Worm (Caenorhabditis elegans) whole organism, L3 larva: ENCODE results near the gene vit-6.

Experiments
- R02D3.7 ChIP-seq: fragments of 150-350 bp; optimal IDR thresholded peaks from 2 replicates; lab custom pipeline; 2014; ENCODE audit warnings: missing biosample characterization, missing genetic modification characterization
- ZK546.5 ChIP-seq: sonication (generic microtip); optimal IDR thresholded peaks from 2 replicates; lab custom pipeline; 2017; ENCODE audit warnings: missing biosample characterization, missing genetic modification characterization
- aly-2 ChIP-seq: fragments of 150-350 bp; optimal IDR thresholded peaks from 2 replicates; lab custom pipeline; 2014; ENCODE audit warnings: missing biosample characterization, missing genetic modification characterization
- ama-1 ChIP-seq: fragments of 150-350 bp; optimal IDR thresholded peaks from 2 replicates; lab custom pipeline; 2018
- ceh-16 ChIP-seq: sonication (generic microtip); optimal IDR thresholded peaks from 2 replicates; lab custom pipeline; 2017; ENCODE audit warnings: missing biosample characterization, missing genetic modification characterization
- ceh-28 ChIP-seq: fragments of 150-350 bp; optimal IDR thresholded peaks from 2 replicates; lab custom pipeline; 2014; ENCODE audit warnings: missing biosample characterization, missing genetic modification reagents, missing genetic modification characterization
- ceh-82 ChIP-seq: fragments of 150-350 bp; optimal IDR thresholded peaks from 2 replicates; lab custom pipeline; 2014; ENCODE audit warnings: missing biosample characterization, missing genetic modification characterization
- daf-12 ChIP-seq: fragments of 150-350 bp; optimal IDR thresholded peaks from 2 replicates; lab custom pipeline; 2014; ENCODE audit warnings: missing biosample characterization, missing genetic modification reagents, missing genetic modification characterization
- egl-27 ChIP-seq: sonication (generic microtip); optimal IDR thresholded peaks from 4 replicates; lab custom pipeline; 2017; ENCODE audit warnings: missing biosample characterization, missing genetic modification reagents, missing genetic modification characterization
- egl-5 ChIP-seq: fragments of 150-350 bp; optimal IDR thresholded peaks from 2 replicates; lab custom pipeline; 2017; ENCODE audit warnings: missing biosample characterization, missing genetic modification reagents, missing genetic modification characterization, inconsistent platforms
- elt-1 ChIP-seq: fragments of 150-350 bp; optimal IDR thresholded peaks from 2 replicates; lab custom pipeline; 2014; ENCODE audit warnings: missing biosample characterization, missing genetic modification characterization
- elt-2 ChIP-seq: sonication (generic microtip); optimal IDR thresholded peaks from 2 replicates; lab custom pipeline; 2016; ENCODE audit warnings: missing genetic modification reagents, mild to moderate bottlenecking, missing genetic modification characterization, missing compliant biosample characterization
- elt-3 ChIP-seq, 3 experiments: fragments of 150-350 bp in 1 of 3; sonication (generic microtip) in 2 of 3; optimal IDR thresholded peaks; 2 replicates in 2 of 3; 4 replicates in 1 of 3; lab custom pipeline; 2014 to 2017; ENCODE audit warnings: missing biosample characterization in 3 of 3, missing genetic modification characterization in 3 of 3
- eor-1 ChIP-seq, 2 experiments: fragments of 150-350 bp; optimal IDR thresholded peaks; 2 replicates each; lab custom pipeline; 2014 to 2018; ENCODE audit warnings: missing biosample characterization in 2 of 2, missing genetic modification characterization in 2 of 2
- fkh-10 ChIP-seq: sonication (generic microtip); optimal IDR thresholded peaks from 2 replicates; lab custom pipeline; 2017; ENCODE audit warnings: missing biosample characterization, missing genetic modification reagents, missing genetic modification characterization
- fkh-2 ChIP-seq: fragments of 150-350 bp; optimal IDR thresholded peaks from 2 replicates; lab custom pipeline; 2014; ENCODE audit warnings: missing biosample characterization, missing genetic modification reagents, missing genetic modification characterization
- fos-1 ChIP-seq: fragments of 150-350 bp; optimal IDR thresholded peaks from 2 replicates; lab custom pipeline; 2014; ENCODE audit warnings: missing biosample characterization, missing genetic modification characterization
- hmg-11 ChIP-seq: sonication (generic microtip); optimal IDR thresholded peaks from 2 replicates; lab custom pipeline; 2016; ENCODE audit warnings: missing genetic modification characterization, missing compliant biosample characterization
- jun-1 ChIP-seq: fragments of 150-350 bp; optimal IDR thresholded peaks from 2 replicates; lab custom pipeline; 2014; ENCODE audit warnings: missing biosample characterization, missing genetic modification reagents, missing genetic modification characterization
- lin-15B ChIP-seq: fragments of 150-350 bp; optimal IDR thresholded peaks from 2 replicates; lab custom pipeline; 2014; ENCODE audit warnings: missing biosample characterization, missing genetic modification characterization
- lin-39 ChIP-seq: fragments of 150-350 bp; optimal IDR thresholded peaks from 2 replicates; lab custom pipeline; 2018; ENCODE audit warnings: missing biosample characterization, missing genetic modification reagents, missing genetic modification characterization
- lsy-12 ChIP-seq: sonication (generic microtip); optimal IDR thresholded peaks from 2 replicates; lab custom pipeline; 2016; ENCODE audit warnings: mild to moderate bottlenecking, missing genetic modification characterization, missing compliant biosample characterization
- mdl-1 ChIP-seq: fragments of 150-350 bp; optimal IDR thresholded peaks from 2 replicates; lab custom pipeline; 2014; ENCODE audit warnings: missing biosample characterization, missing genetic modification characterization
- mml-1 ChIP-seq: fragments of 150-350 bp; sonication (generic microtip); optimal IDR thresholded peaks from 3 replicates; lab custom pipeline; 2014; ENCODE audit warnings: missing biosample characterization, missing genetic modification characterization
- nfya-1 ChIP-seq: sonication (generic microtip); optimal IDR thresholded peaks from 2 replicates; lab custom pipeline; 2017; ENCODE audit warnings: missing genetic modification characterization, mild to moderate bottlenecking, missing compliant biosample characterization, antibody characterized with exemption, moderate library complexity; ENCODE audit not compliant: insufficient read depth
- nhr-11 ChIP-seq: fragments of 150-350 bp; optimal IDR thresholded peaks from 2 replicates; lab custom pipeline; 2014; ENCODE audit warnings: missing biosample characterization, missing genetic modification characterization
- nhr-23 ChIP-seq: fragments of 150-350 bp; optimal IDR thresholded peaks from 2 replicates; lab custom pipeline; 2014; ENCODE audit warnings: missing biosample characterization, missing genetic modification reagents, missing genetic modification characterization
- nhr-237 ChIP-seq: fragments of 150-350 bp; optimal IDR thresholded peaks from 2 replicates; lab custom pipeline; 2014; ENCODE audit warnings: missing biosample characterization, missing genetic modification characterization
- nhr-25 ChIP-seq: sonication (generic microtip); optimal IDR thresholded peaks from 2 replicates; lab custom pipeline; 2017; ENCODE audit warnings: missing biosample characterization, missing genetic modification characterization
- nhr-28 ChIP-seq: fragments of 150-350 bp; optimal IDR thresholded peaks from 2 replicates; lab custom pipeline; 2014; ENCODE audit warnings: missing biosample characterization, missing genetic modification characterization
- nhr-43 ChIP-seq: sonication (generic microtip); optimal IDR thresholded peaks from 2 replicates; lab custom pipeline; 2016; ENCODE audit warnings: mild to moderate bottlenecking, missing genetic modification characterization, missing compliant biosample characterization; ENCODE audit not compliant: poor library complexity, severe bottlenecking
- nhr-67 ChIP-seq: fragments of 150-350 bp; optimal IDR thresholded peaks from 2 replicates; lab custom pipeline; 2014; ENCODE audit warnings: missing biosample characterization, missing genetic modification characterization
- nhr-76 ChIP-seq: fragments of 150-350 bp; sonication (generic microtip); optimal IDR thresholded peaks from 5 replicates; lab custom pipeline; 2014; ENCODE audit warnings: missing biosample characterization, missing genetic modification characterization
- pha-4 ChIP-seq: fragments of 150-350 bp; optimal IDR thresholded peaks from 2 replicates; lab custom pipeline; 2014; ENCODE audit warnings: missing biosample characterization, missing genetic modification reagents, missing genetic modification characterization
- pqm-1 ChIP-seq: fragments of 150-350 bp; optimal IDR thresholded peaks from 2 replicates; lab custom pipeline; 2017; ENCODE audit warnings: missing biosample characterization, missing genetic modification characterization, inconsistent platforms
- skn-1 ChIP-seq: fragments of 150-350 bp; optimal IDR thresholded peaks from 2 replicates; lab custom pipeline; 2014; ENCODE audit warnings: missing biosample characterization, missing genetic modification characterization
- snpc-4 ChIP-seq: fragments of 150-350 bp; optimal IDR thresholded peaks from 2 replicates; lab custom pipeline; 2014; ENCODE audit warnings: missing biosample characterization, missing genetic modification characterization
- tbx-2 ChIP-seq: sonication (generic microtip); optimal IDR thresholded peaks from 2 replicates; lab custom pipeline; 2016; ENCODE audit warnings: mild to moderate bottlenecking, missing genetic modification characterization, missing compliant biosample characterization
- unc-39 ChIP-seq: sonication (generic microtip); optimal IDR thresholded peaks from 4 replicates; lab custom pipeline; 2017; ENCODE audit warnings: missing biosample characterization, missing genetic modification characterization
- unc-62 ChIP-seq: fragments of 150-350 bp; sonication (generic microtip); optimal IDR thresholded peaks from 4 replicates; lab custom pipeline; 2014; ENCODE audit warnings: missing biosample characterization, missing genetic modification reagents, missing genetic modification characterization
- zag-1 ChIP-seq: fragments of 150-350 bp; optimal IDR thresholded peaks from 2 replicates; lab custom pipeline; 2014; ENCODE audit warnings: missing biosample characterization, missing genetic modification characterization
- ztf-11 ChIP-seq: fragments of 150-350 bp; optimal IDR thresholded peaks from 2 replicates; lab custom pipeline; 2014; ENCODE audit warnings: missing biosample characterization, missing genetic modification characterization
- ztf-4 ChIP-seq: fragments of 150-350 bp; optimal IDR thresholded peaks from 2 replicates; lab custom pipeline; 2014; ENCODE audit warnings: missing biosample characterization, missing genetic modification characterization

vit-6 gene

ce11 chrIV:8247341-8247740 is 13.6 kb upstream of the vit-6 start:
- TF ChIP-seq lsy-12 (tag; lab: Kevin White, UChicago) (no peak), elt-1 (peak; percentile 94), nhr-23 (peak; percentile 34), tbx-2 (tag; lab: Kevin White, UChicago) (no peak), elt-2 (tag; lab: Kevin White, UChicago) (no peak), ceh-28 (tag; lab: Kevin White, UChicago) (no peak)

DNA sequence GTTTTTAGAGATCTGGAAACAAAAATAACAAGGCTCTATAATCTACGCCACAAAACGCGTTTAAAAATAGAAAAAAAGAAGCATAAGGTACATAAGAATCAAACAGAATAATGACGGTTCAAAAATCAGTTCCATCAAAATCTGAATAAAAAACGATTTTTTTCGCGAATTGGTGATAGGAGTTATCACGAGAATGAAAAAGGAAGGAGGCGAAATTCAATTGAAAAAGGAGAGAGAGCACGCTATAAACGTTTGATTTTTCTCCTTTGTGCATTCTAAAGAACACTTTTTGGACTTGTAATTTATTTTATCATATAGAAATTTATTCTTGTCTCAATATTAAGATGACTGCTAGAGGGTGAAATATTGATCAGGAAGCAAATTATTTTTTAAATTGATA is 9.6 kb upstream of the vit-6 start:
- TF ChIP-seq jun-1 (tag; lab: Kevin White, UChicago) (peak; percentile 8), elt-2 (tag; lab: Kevin White, UChicago) (peak; percentile 82), nhr-76 (tag; lab: Kevin White, UChicago) (no peak), pqm-1 (tag; lab: Kevin White, UChicago) (peak; percentile 71)

DNA sequence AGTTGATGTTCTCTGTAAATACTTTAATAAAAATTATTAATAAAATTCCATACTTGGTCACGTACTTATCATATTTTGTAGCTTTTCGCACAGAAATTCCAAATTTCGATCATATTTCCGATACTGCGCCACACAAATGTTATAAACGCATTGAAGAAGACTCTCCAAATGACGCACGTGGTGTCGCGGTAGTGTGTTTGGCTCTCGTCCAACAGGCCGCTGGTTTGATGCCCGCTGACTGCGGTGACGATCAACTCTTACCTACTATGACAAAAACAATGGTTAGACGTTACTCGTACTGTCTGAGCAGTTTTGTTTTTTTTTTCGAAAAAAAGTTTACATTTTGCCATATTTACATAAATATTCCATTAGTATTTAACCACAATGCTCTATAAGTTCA is 8.1 kb upstream of the vit-6 start:
- TF ChIP-seq lin-15B (tag; lab: Kevin White, UChicago), result no peak
- no peak for TF ChIP-seq mml-1
- TF ChIP-seq nhr-28, result no peak
- TF ChIP-seq nhr-25 (tag; lab: Kevin White, UChicago), result peak; percentile 51
- TF ChIP-seq hmg-11, result peak; percentile 89
- peak; percentile 58 for TF ChIP-seq nhr-23
- TF ChIP-seq lsy-12 (tag; lab: Kevin White, UChicago), result peak; percentile 48
- no peak for TF ChIP-seq ceh-82
- TF ChIP-seq fos-1 (tag; lab: Kevin White, UChicago), result no peak
- TF ChIP-seq ztf-4 (tag; lab: Kevin White, UChicago), result no peak
- TF ChIP-seq elt-3 (tag; optimal IDR thresholded peaks at IDR 0.05; lab: Kevin White, UChicago), result peak in 1 of 3 experiments; percentile 72
- TF ChIP-seq ZK546.5, result no peak
- no peak for TF ChIP-seq fkh-10
- TF ChIP-seq zag-1 (tag; lab: Kevin White, UChicago), result no peak
- TF ChIP-seq lin-39 (tag; lab: Kevin White, UChicago), result peak; percentile 70
- TF ChIP-seq snpc-4 (tag; lab: Kevin White, UChicago), result no peak
- peak; percentile 71 for TF ChIP-seq nfya-1 (tag; lab: Kevin White, UChicago)
- peak; percentile 16 for TF ChIP-seq egl-5 (tag; lab: Kevin White, UChicago)
- no peak for TF ChIP-seq nhr-11 (tag; lab: Kevin White, UChicago)
- no peak for TF ChIP-seq R02D3.7 (tag; lab: Kevin White, UChicago)
- TF ChIP-seq eor-1 (tag; optimal IDR thresholded peaks at IDR 0.05; lab: Kevin White, UChicago), result no peak
- TF ChIP-seq ceh-28 (tag; lab: Kevin White, UChicago), result no peak
- no peak for TF ChIP-seq unc-39
- TF ChIP-seq ceh-16 (tag; lab: Kevin White, UChicago), result no peak
- no peak for TF ChIP-seq unc-62
- no peak for TF ChIP-seq fkh-2 (tag; lab: Kevin White, UChicago)
- TF ChIP-seq skn-1 (tag; lab: Kevin White, UChicago), result peak; percentile 35
- TF ChIP-seq ztf-11 (tag; lab: Kevin White, UChicago), result no peak
- no peak for TF ChIP-seq ama-1
- TF ChIP-seq tbx-2 (tag; lab: Kevin White, UChicago), result peak; percentile 22
- peak; percentile 13 for TF ChIP-seq pqm-1 (tag; lab: Kevin White, UChicago)
- peak; percentile 31 for TF ChIP-seq jun-1 (tag; lab: Kevin White, UChicago)
- TF ChIP-seq nhr-237 (tag; lab: Kevin White, UChicago), result no peak
- peak; percentile 64 for TF ChIP-seq pha-4
- TF ChIP-seq mdl-1 (tag; lab: Kevin White, UChicago), result no peak
- no peak for TF ChIP-seq egl-27 (tag; lab: Kevin White, UChicago)
- TF ChIP-seq nhr-76 (tag; lab: Kevin White, UChicago), result no peak
- peak; percentile 66 for TF ChIP-seq elt-2 (tag; lab: Kevin White, UChicago)
- no peak for TF ChIP-seq aly-2 (tag; lab: Kevin White, UChicago)
- no peak for TF ChIP-seq nhr-67 (tag; lab: Kevin White, UChicago)
- no peak for TF ChIP-seq daf-12 (tag; lab: Kevin White, UChicago)
- peak; percentile 57 for TF ChIP-seq nhr-43
- TF ChIP-seq, all 47 proteins: peak for 15
